Worm (Caenorhabditis elegans) whole organism, L2 larva: ENCODE measurements around the gene F26C11.1.

Experiments used
- Y55F3AM.14 ChIP-seq: fragments of 200-800 bp; sonication (Bioruptor generic); optimal IDR thresholded peaks from 2 replicates; lab custom pipeline; 2018; ENCODE audit warnings: mild to moderate bottlenecking, missing genetic modification characterization, missing compliant biosample characterization
- alr-1 ChIP-seq: fragments of 150-350 bp; optimal IDR thresholded peaks from 2 replicates; lab custom pipeline; 2014; ENCODE audit warnings: missing biosample characterization, missing genetic modification characterization
- ama-1 ChIP-seq: fragments of 150-350 bp; optimal IDR thresholded peaks from 2 replicates; lab custom pipeline; 2018; ENCODE audit warnings: inconsistent platforms
- lsy-2 ChIP-seq, 2 experiments: fragments of 150-350 bp in 1 of 2; sonication (generic microtip) in 1 of 2; optimal IDR thresholded peaks; 2 replicates each; lab custom pipeline; 2014 to 2017; ENCODE audit warnings: missing biosample characterization in 2 of 2, missing genetic modification characterization in 2 of 2
- mdl-1 ChIP-seq, 2 experiments: fragments of 150-350 bp in 1 of 2; sonication (generic microtip) in 1 of 2; optimal IDR thresholded peaks; 2 replicates each; lab custom pipeline; 2017; ENCODE audit warnings: missing biosample characterization in 2 of 2, missing genetic modification characterization in 2 of 2
- nhr-11 ChIP-seq: fragments of 150-350 bp; optimal IDR thresholded peaks from 2 replicates; lab custom pipeline; 2014; ENCODE audit warnings: missing biosample characterization, missing genetic modification characterization
- nhr-23 ChIP-seq: fragments of 150-350 bp; optimal IDR thresholded peaks from 2 replicates; lab custom pipeline; 2014; ENCODE audit warnings: missing biosample characterization, missing genetic modification reagents, missing genetic modification characterization
- nhr-237 ChIP-seq: fragments of 150-350 bp; optimal IDR thresholded peaks from 2 replicates; lab custom pipeline; 2014; ENCODE audit warnings: missing biosample characterization, missing genetic modification characterization
- zag-1 ChIP-seq: fragments of 150-350 bp; optimal IDR thresholded peaks from 2 replicates; lab custom pipeline; 2014; ENCODE audit warnings: missing biosample characterization, missing genetic modification characterization
- ztf-11 ChIP-seq: sonication (generic microtip); optimal IDR thresholded peaks from 2 replicates; lab custom pipeline; 2017; ENCODE audit warnings: missing biosample characterization, missing genetic modification characterization

DNA sequence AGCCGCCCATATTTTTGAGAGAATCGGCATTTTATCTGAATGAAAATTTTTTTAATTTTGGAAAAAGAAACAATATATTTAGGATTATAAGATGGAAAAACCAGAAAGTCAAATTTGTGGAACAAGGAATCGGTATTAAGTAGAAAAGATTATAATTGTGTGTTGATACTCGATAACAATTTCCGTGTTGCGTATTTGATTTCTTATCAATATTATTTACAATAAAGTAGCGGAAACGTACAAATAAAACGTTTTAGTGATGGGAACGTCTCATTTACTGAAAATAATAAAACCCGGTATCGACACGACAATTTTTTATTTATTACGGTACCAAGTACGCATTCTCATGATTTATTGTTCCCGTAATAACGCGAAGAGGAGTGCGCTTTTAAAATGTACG, 42.3 kb downstream of the F26C11.1 start, which contains the start of gene C05C10.3:
- TF ChIP-seq nhr-23, result no peak
- no peak for TF ChIP-seq lsy-2 (tag; optimal IDR thresholded peaks at IDR 0.05; lab: Kevin White, UChicago)
- TF ChIP-seq zag-1 (tag; lab: Kevin White, UChicago), result no peak
- no peak for TF ChIP-seq mdl-1 (tag; optimal IDR thresholded peaks at IDR 0.05; lab: Kevin White, UChicago)
- TF ChIP-seq alr-1 (tag; lab: Kevin White, UChicago), result no peak
- TF ChIP-seq Y55F3AM.14 (GFP tag; lab: Kevin White, UChicago), result no peak
- no peak for TF ChIP-seq ama-1 (lab: Kevin White, UChicago)
- no peak for TF ChIP-seq nhr-237 (tag; lab: Kevin White, UChicago)
- no peak for TF ChIP-seq nhr-11 (tag; lab: Kevin White, UChicago)
- TF ChIP-seq ztf-11 (tag; lab: Kevin White, UChicago), result no peak
